Fruit fly (Drosophila melanogaster): ENCODE data around the gene CG14835.
A peak's percentile ranks its signal among the peaks of the same experiment; 100 is the strongest.

CG14835 gene

dm6 chr3L:7437366-7437765 lies at the start of gene CG14835:
CG14835 (minus strand) TSS chr3L:7437466.
- TF ChIP-seq tj (GFP tag; optimal IDR thresholded peaks at IDR 0.05) (no peak), pad (GFP tag; optimal IDR thresholded peaks at IDR 0.05) (no peak), CG14711 (tag; optimal IDR thresholded peaks at IDR 0.05) (no peak), CG7101 (tag; optimal IDR thresholded peaks at IDR 0.05) (no peak)

dm6 chr3L:7485667-7486066 lies 48.4 kb upstream of the CG14835 start, which contains the start of gene mthl6:
mthl6 (plus strand) TSS chr3L:7485967.
- TF ChIP-seq kay (GFP tag; ENCODE audit: borderline replicate concordance) (peak; percentile 22), Mnt (GFP tag; optimal IDR thresholded peaks at IDR 0.05) (no peak)

- TF ChIP-seq CG14711 (tag; optimal IDR thresholded peaks at IDR 0.05) (no peak), kay (GFP tag; ENCODE audit: borderline replicate concordance) (no peak), CG12768 (GFP tag; optimal IDR thresholded peaks at IDR 0.05) (no peak), ovo (GFP tag; optimal IDR thresholded peaks at IDR 0.05) (no peak), CG11617 (GFP tag; optimal IDR thresholded peaks at IDR 0.05) (no peak), CG7045 (GFP tag; optimal IDR thresholded peaks at IDR 0.05) (no peak), Crg-1 (GFP tag; optimal IDR thresholded peaks at IDR 0.05) (no peak), CG7101 (tag; optimal IDR thresholded peaks at IDR 0.05) (no peak), cic (GFP tag; optimal IDR thresholded peaks at IDR 0.05) (no peak), Clk (GFP tag; optimal IDR thresholded peaks at IDR 0.05) (no peak), bab1 (GFP tag; optimal IDR thresholded peaks at IDR 0.05) (no peak), Mnt (GFP tag; optimal IDR thresholded peaks at IDR 0.05) (no peak)
Measured at dm6 chr3L:7475270-7475669, 38.0 kb upstream of the CG14835 start, which contains the start of gene CG43292. CG43292 (plus strand) TSS chr3L:7475570.

dm6 chr3L:7471259-7471658 lies 34.0 kb upstream of the CG14835 start, which contains the start of gene CG8541:
CG8541 (plus strand) TSS chr3L:7471559.
- TF ChIP-seq CG11617 (GFP tag; optimal IDR thresholded peaks at IDR 0.05) = no peak
- no peak for TF ChIP-seq Clk (GFP tag; optimal IDR thresholded peaks at IDR 0.05)
- TF ChIP-seq CG12768 (GFP tag; optimal IDR thresholded peaks at IDR 0.05) = no peak
- no peak for TF ChIP-seq Mnt (GFP tag; optimal IDR thresholded peaks at IDR 0.05)
- TF ChIP-seq tj (GFP tag; optimal IDR thresholded peaks at IDR 0.05) = no peak
- TF ChIP-seq CG33017 (tag; optimal IDR thresholded peaks at IDR 0.05) = no peak
- no peak for TF ChIP-seq toe (GFP tag; optimal IDR thresholded peaks at IDR 0.05)
- no peak for TF ChIP-seq Crg-1 (GFP tag; optimal IDR thresholded peaks at IDR 0.05)
- no peak for TF ChIP-seq CG14711 (tag; optimal IDR thresholded peaks at IDR 0.05)
- no peak for TF ChIP-seq ovo (GFP tag; optimal IDR thresholded peaks at IDR 0.05)
- TF ChIP-seq cic (GFP tag; optimal IDR thresholded peaks at IDR 0.05) = no peak
- no peak for TF ChIP-seq CG5204 (GFP tag; optimal IDR thresholded peaks at IDR 0.05)
- TF ChIP-seq cnc (optimal IDR thresholded peaks at IDR 0.05) = no peak
- no peak for TF ChIP-seq kay (GFP tag; ENCODE audit: borderline replicate concordance)
- no peak for TF ChIP-seq CG1620 (GFP tag; optimal IDR thresholded peaks at IDR 0.05)
- TF ChIP-seq CG7101 (tag; optimal IDR thresholded peaks at IDR 0.05) = no peak
- TF ChIP-seq CG7045 (GFP tag; optimal IDR thresholded peaks at IDR 0.05) = no peak
- TF ChIP-seq pad (GFP tag; optimal IDR thresholded peaks at IDR 0.05) = no peak
- no peak for TF ChIP-seq Hr96 (GFP tag; optimal IDR thresholded peaks at IDR 0.05)
- TF ChIP-seq bab1 (GFP tag; optimal IDR thresholded peaks at IDR 0.05) = no peak

- TF ChIP-seq bab1 (GFP tag; optimal IDR thresholded peaks at IDR 0.05) = no peak
- no peak for TF ChIP-seq CG7101 (tag; optimal IDR thresholded peaks at IDR 0.05)
- TF ChIP-seq cnc (optimal IDR thresholded peaks at IDR 0.05) = no peak
- no peak for TF ChIP-seq cic (GFP tag; optimal IDR thresholded peaks at IDR 0.05)
- no peak for TF ChIP-seq CG7045 (GFP tag; optimal IDR thresholded peaks at IDR 0.05)
- no peak for TF ChIP-seq toe (GFP tag; optimal IDR thresholded peaks at IDR 0.05)
- TF ChIP-seq pad (GFP tag; optimal IDR thresholded peaks at IDR 0.05) = no peak
- no peak for TF ChIP-seq CG5204 (GFP tag; optimal IDR thresholded peaks at IDR 0.05)
- TF ChIP-seq kay (GFP tag; ENCODE audit: borderline replicate concordance) = no peak
- TF ChIP-seq Hr96 (GFP tag; optimal IDR thresholded peaks at IDR 0.05) = no peak
- TF ChIP-seq tj (GFP tag; optimal IDR thresholded peaks at IDR 0.05) = no peak
- TF ChIP-seq Crg-1 (GFP tag; optimal IDR thresholded peaks at IDR 0.05) = no peak
- no peak for TF ChIP-seq Clk (GFP tag; optimal IDR thresholded peaks at IDR 0.05)
- no peak for TF ChIP-seq CG12768 (GFP tag; optimal IDR thresholded peaks at IDR 0.05)
- no peak for TF ChIP-seq Mnt (GFP tag; optimal IDR thresholded peaks at IDR 0.05)
- TF ChIP-seq CG1620 (GFP tag; optimal IDR thresholded peaks at IDR 0.05) = no peak
- no peak for TF ChIP-seq CG14711 (tag; optimal IDR thresholded peaks at IDR 0.05)
Measured at dm6 chr3L:7470202-7470601, 32.9 kb upstream of the CG14835 start, which contains the start of gene CG8543. CG8543 (minus strand) TSS chr3L:7470302.

dm6 chr3L:7465209-7465608 lies 27.9 kb upstream of the CG14835 start, which contains the start of the genes CG42660, CG42661 and Tsp66A:
CG42660 (plus strand) TSS chr3L:7465509.
CG42661 (plus strand) TSS chr3L:7465509.
Tsp66A (plus strand) TSS chr3L:7465509.
- no peak for TF ChIP-seq Hr96 (GFP tag; optimal IDR thresholded peaks at IDR 0.05)
- TF ChIP-seq toe (GFP tag; optimal IDR thresholded peaks at IDR 0.05) = no peak
- no peak for TF ChIP-seq ovo (GFP tag; optimal IDR thresholded peaks at IDR 0.05)
- no peak for TF ChIP-seq Mnt (GFP tag; optimal IDR thresholded peaks at IDR 0.05)
- TF ChIP-seq bab1 (GFP tag; optimal IDR thresholded peaks at IDR 0.05) = no peak
- TF ChIP-seq cic (GFP tag; optimal IDR thresholded peaks at IDR 0.05) = no peak

- TF ChIP-seq Clk (GFP tag; optimal IDR thresholded peaks at IDR 0.05) = no peak
- TF ChIP-seq kay (GFP tag; ENCODE audit: borderline replicate concordance) = no peak
- TF ChIP-seq CG11617 (GFP tag; optimal IDR thresholded peaks at IDR 0.05) = no peak
- no peak for TF ChIP-seq tj (GFP tag; optimal IDR thresholded peaks at IDR 0.05)
- TF ChIP-seq Crg-1 (GFP tag; optimal IDR thresholded peaks at IDR 0.05) = no peak
- no peak for TF ChIP-seq cic (GFP tag; optimal IDR thresholded peaks at IDR 0.05)
Measured at dm6 chr3L:7455849-7456248, 18.6 kb upstream of the CG14835 start, which contains the start of gene ppk26. ppk26 (plus strand) TSS chr3L:7456149.

Measured in whole organism, adult.